Worm (Caenorhabditis elegans): Measurements from ENCODE around the gene T06E6.10.

The T06E6.10 gene

DNA sequence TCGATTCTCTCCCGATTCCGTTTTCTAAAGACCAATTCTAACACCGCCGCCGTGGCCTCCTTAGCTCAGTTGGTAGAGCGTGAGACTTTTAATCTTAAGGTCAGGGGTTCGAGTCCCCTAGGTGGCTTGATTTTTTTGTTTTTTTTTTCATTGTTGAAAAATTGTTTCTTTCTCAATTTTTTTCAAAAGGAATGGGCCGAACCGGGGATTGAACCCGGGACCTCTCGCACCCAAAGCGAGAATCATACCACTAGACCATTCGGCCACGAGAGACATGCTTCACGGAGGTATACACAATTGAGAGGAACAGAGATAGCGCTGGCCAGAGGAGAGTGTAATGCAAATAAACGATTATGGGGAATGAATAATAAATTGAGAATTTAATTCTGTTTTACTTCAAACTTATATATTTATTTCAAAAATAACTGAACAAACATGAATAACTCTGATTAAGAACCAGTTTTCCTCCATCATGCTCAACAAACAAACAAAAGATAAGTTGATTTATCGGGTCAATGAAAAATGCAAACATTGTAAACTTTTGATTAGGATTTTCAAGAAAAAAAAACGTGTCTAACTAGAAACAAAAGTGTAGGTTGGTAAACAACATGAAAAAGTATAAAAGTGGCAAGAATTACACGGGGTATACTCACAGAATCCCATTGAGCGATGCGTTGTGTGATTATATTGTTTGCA lies 47.3 kb downstream of the T06E6.10 start, which contains the start of gene pqn-71 (continued):
- peak; percentile 76 for TF ChIP-seq mxl-3 (GFP tag; optimal IDR thresholded peaks at IDR 0.05)
- TF ChIP-seq dmd-6 (GFP tag; IDR thresholded peaks at IDR 0.05), result peak; percentile 94
- TF ChIP-seq tag-97 (GFP tag; IDR thresholded peaks at IDR 0.05), result 0 out of 2 replicates have a peak, but pooled peaks have one; percentile 41
- TF ChIP-seq daf-16 (GFP tag; optimal IDR thresholded peaks at IDR 0.05), result peak; percentile 91 to 96
- peak; percentile 84 for TF ChIP-seq daf-16 (tag; optimal IDR thresholded peaks at IDR 0.05)
- TF ChIP-seq ZK337.2 (GFP tag; IDR thresholded peaks at IDR 0.05), result peak; percentile 60
- TF ChIP-seq Y75B8A.6 (GFP tag; IDR thresholded peaks at IDR 0.05), result peak; percentile 91
- peak; percentile 93 for TF ChIP-seq unc-130 (GFP tag; optimal IDR thresholded peaks at IDR 0.05)
- TF ChIP-seq lir-3 (tag; optimal IDR thresholded peaks at IDR 0.05), result peak; percentile 90
- TF ChIP-seq nhr-237 (tag; optimal IDR thresholded peaks at IDR 0.05), result peak; percentile 46
- TF ChIP-seq ZK546.5 (tag; optimal IDR thresholded peaks at IDR 0.05), result no peak
- peak; percentile 63; the same call in 1 of the 2 replicates for TF ChIP-seq daf-8 (GFP tag; IDR thresholded peaks at IDR 0.05)
- peak; percentile 92 for TF ChIP-seq saeg-2 (GFP tag; IDR thresholded peaks at IDR 0.05)
- TF ChIP-seq aha-1 (tag), result no peak
- peak; percentile 81 for TF ChIP-seq F10B5.3 (tag; optimal IDR thresholded peaks at IDR 0.05)
- TF ChIP-seq F44E2.7 (GFP tag; IDR thresholded peaks at IDR 0.05), result peak; percentile 95

DNA sequence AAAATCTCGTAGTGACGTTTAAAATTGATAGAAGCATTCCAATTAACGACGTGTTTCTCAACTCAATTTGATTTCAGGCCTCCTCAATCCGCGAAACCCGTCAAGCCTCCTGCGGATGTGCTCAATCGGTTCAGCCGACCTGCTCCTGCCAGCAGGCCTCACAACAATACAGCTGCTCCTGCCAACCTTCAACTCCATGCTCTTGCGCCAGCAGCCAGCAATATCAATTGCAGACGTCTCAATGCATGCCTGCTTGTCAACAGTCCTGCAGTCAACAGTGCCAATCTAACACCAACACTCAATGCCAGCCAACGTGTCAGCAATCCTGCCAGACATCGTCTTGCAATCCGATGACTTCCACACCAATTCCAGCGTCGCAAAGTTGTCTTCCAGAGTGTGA lies 48.1 kb downstream of the T06E6.10 start:
- TF ChIP-seq lim-7 (GFP tag; IDR thresholded peaks at IDR 0.05) (no peak), set-16 (GFP tag; IDR thresholded peaks at IDR 0.05) (peak; percentile 50; the same call in 1 of the 2 replicates)

DNA sequence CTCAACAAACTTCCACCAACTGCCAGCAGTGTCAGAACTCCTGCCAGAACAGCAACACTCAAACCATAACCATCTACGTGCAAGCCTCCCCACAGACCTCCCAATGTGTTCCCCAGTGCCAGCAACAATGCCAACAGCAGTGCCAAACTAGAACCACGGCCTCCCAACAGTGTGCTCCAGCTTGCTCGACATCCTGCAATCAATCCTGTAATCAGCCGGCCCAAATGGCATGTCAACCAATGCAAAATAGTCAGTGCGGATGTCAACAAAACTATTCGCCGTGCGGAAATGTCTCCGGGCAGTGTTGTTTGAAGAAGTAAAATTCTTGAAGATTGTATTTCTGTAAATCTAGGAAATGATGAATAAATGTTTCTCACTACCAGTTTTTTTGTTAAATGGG lies 48.8 kb downstream of the T06E6.10 start:
- TF ChIP-seq hlh-30 (tag; optimal IDR thresholded peaks at IDR 0.05; ENCODE audit: insufficient read depth) (no peak), aha-1 (tag) (peak; percentile 59), fkh-10 (GFP tag; optimal IDR thresholded peaks at IDR 0.05) (no peak), unc-62 (GFP tag; optimal IDR thresholded peaks at IDR 0.05 in 1 of 2) (peak in 1 of 2 experiments; percentile 84), unc-62 (tag; optimal IDR thresholded peaks at IDR 0.05) (no peak)
